Worm (Caenorhabditis elegans) whole organism, late embryonic: ENCODE results near the gene fbxb-51.

Experiments used
- F13H6.1 ChIP-seq: sonication (generic microtip); optimal IDR thresholded peaks from 2 replicates; lab custom pipeline; 2016; ENCODE audit warnings: missing genetic modification characterization, missing compliant biosample characterization
- elt-2 ChIP-seq: sonication (generic microtip); optimal IDR thresholded peaks from 2 replicates; lab custom pipeline; 2016; ENCODE audit warnings: missing genetic modification reagents, missing genetic modification characterization, missing compliant biosample characterization
- pag-3 ChIP-seq: sonication (generic microtip); optimal IDR thresholded peaks from 2 replicates; lab custom pipeline; 2016; ENCODE audit warnings: missing compliant biosample characterization, missing genetic modification characterization, borderline replicate concordance
- unc-55 ChIP-seq: sonication (generic microtip); optimal IDR thresholded peaks from 2 replicates; lab custom pipeline; 2017; ENCODE audit warnings: missing biosample characterization, missing genetic modification reagents, missing genetic modification characterization
- ztf-16 ChIP-seq: sonication (generic microtip); optimal IDR thresholded peaks from 2 replicates; lab custom pipeline; 2017; ENCODE audit warnings: missing genetic modification characterization, missing compliant biosample characterization

ce11 chrII:1571032-1571431 is 20.5 kb downstream of the fbxb-51 start, which contains the start of gene fbxb-46:
- TF ChIP-seq F13H6.1 (tag; lab: Kevin White, UChicago), result no peak
- no peak for TF ChIP-seq ztf-16
- no peak for TF ChIP-seq unc-55 (GFP tag; lab: Kevin White, UChicago)
- TF ChIP-seq pag-3 (tag; lab: Kevin White, UChicago), result no peak
- TF ChIP-seq elt-2 (tag; lab: Kevin White, UChicago), result no peak
